Worm (Caenorhabditis elegans) whole organism, L4/young adult: ENCODE data around the gene T14G8.3.

Experiments used
- W03F9.2 ChIP-seq: fragments of 150-350 bp; optimal IDR thresholded peaks from 2 replicates; lab custom pipeline; 2014; ENCODE audit warnings: missing biosample characterization, missing genetic modification characterization
- dao-5 ChIP-seq: sonication (generic microtip); optimal IDR thresholded peaks from 2 replicates; lab custom pipeline; 2016; ENCODE audit warnings: missing genotype, missing genetic modification characterization, moderate library complexity, missing compliant biosample characterization
- him-1 ChIP-seq: sonication (generic microtip); optimal IDR thresholded peaks from 2 replicates; lab custom pipeline; 2016; ENCODE audit warnings: missing genotype, missing genetic modification reagents, missing genetic modification characterization, missing compliant biosample characterization

ce11 chrX:12913398-12914071, 52.5 kb downstream of the T14G8.3 start:
- TF ChIP-seq him-1 (tag; lab: Kevin White, UChicago) (no peak), dao-5 (tag; lab: Kevin White, UChicago) (no peak), W03F9.2 (tag; lab: Kevin White, UChicago) (no peak)
